Fruit fly (Drosophila melanogaster) whole organism, embryonic: Measurements from ENCODE around the gene CG43925.

Experiments used
- Abd-B ChIP-seq: fragments of 200-800 bp; sonication (Bioruptor generic); optimal IDR thresholded peaks from 2 replicates; lab custom pipeline; 2018; ENCODE audit warnings: missing biosample characterization, mild to moderate bottlenecking, missing genetic modification characterization, moderate library complexity
- Adf1 ChIP-seq: fragments of 200-800 bp; sonication (Bioruptor generic); IDR thresholded peaks from 2 replicates; pipeline ENCODE4 v1.3.6; 2022; ENCODE audit warnings: missing biosample characterization, missing genetic modification characterization
- B-H1 ChIP-seq: fragments of 200-800 bp; sonication (Bioruptor generic); IDR thresholded peaks from 3 replicates; pipeline ENCODE4 v1.3.6; 2022; ENCODE audit warnings: missing biosample characterization, missing genetic modification characterization
- CG10274 ChIP-seq: fragments of 200-800 bp; sonication (Bioruptor generic); optimal IDR thresholded peaks from 3 replicates; lab custom pipeline; 2017; ENCODE audit warnings: missing biosample characterization, mild to moderate bottlenecking, missing genetic modification characterization
- CG10366 ChIP-seq: fragments of 200-800 bp; sonication (Bioruptor generic); IDR thresholded peaks from 2 replicates; pipeline ENCODE4 v1.3.6; 2022; ENCODE audit warnings: missing biosample characterization, missing genetic modification characterization
- CG11504 ChIP-seq: fragments of 200-800 bp; sonication (Bioruptor generic); optimal IDR thresholded peaks from 3 replicates; lab custom pipeline; 2019; ENCODE audit warnings: missing biosample characterization, mild to moderate bottlenecking, missing genetic modification characterization, moderate library complexity
- CG11696 ChIP-seq: fragments of 200-800 bp; sonication (Bioruptor generic); IDR thresholded peaks from 2 replicates; pipeline ENCODE4 v1.3.6; 2022; ENCODE audit warnings: missing biosample characterization, missing genetic modification characterization
- CG12219 ChIP-seq: fragments of 200-800 bp; sonication (Bioruptor generic); optimal IDR thresholded peaks from 3 replicates; lab custom pipeline; 2018; ENCODE audit warnings: missing biosample characterization, mild to moderate bottlenecking, missing genetic modification characterization
- CG13287 ChIP-seq: fragments of 200-800 bp; sonication (Bioruptor generic); IDR thresholded peaks from 2 replicates; pipeline ENCODE4 v1.3.6; 2022; ENCODE audit warnings: missing biosample characterization, missing genetic modification characterization; ENCODE audit not compliant: partially characterized antibody
- CG14667 ChIP-seq: fragments of 200-800 bp; sonication (Bioruptor generic); IDR thresholded peaks from 2 replicates; pipeline ENCODE4 v1.3.6; 2022; ENCODE audit warnings: missing biosample characterization, missing genetic modification characterization
- CG14965 ChIP-seq: fragments of 200-800 bp; sonication (Bioruptor generic); optimal IDR thresholded peaks from 2 replicates; lab custom pipeline; 2016; ENCODE audit warnings: missing biosample characterization, missing genetic modification characterization, borderline replicate concordance
- CG15269 ChIP-seq: fragments of 200-800 bp; sonication (Bioruptor generic); optimal IDR thresholded peaks from 2 replicates; lab custom pipeline; 2018; ENCODE audit warnings: missing biosample characterization, mild to moderate bottlenecking, missing genetic modification characterization, moderate library complexity
- CG16863 ChIP-seq: fragments of 200-800 bp; sonication (Bioruptor generic); optimal IDR thresholded peaks from 3 replicates; lab custom pipeline; 2016; ENCODE audit warnings: missing biosample characterization, missing genetic modification characterization
- CG18011 ChIP-seq: fragments of 200-800 bp; sonication (Bioruptor generic); optimal IDR thresholded peaks from 2 replicates; lab custom pipeline; 2017; ENCODE audit warnings: missing biosample characterization, missing genetic modification characterization, mild to moderate bottlenecking, moderate library complexity, missing genotype
- CG2116 ChIP-seq: fragments of 200-800 bp; sonication (Bioruptor generic); optimal IDR thresholded peaks from 3 replicates; lab custom pipeline; 2018; ENCODE audit warnings: missing biosample characterization, mild to moderate bottlenecking, missing genetic modification characterization
- CG3407 ChIP-seq: fragments of 200-800 bp; sonication (Bioruptor generic); optimal IDR thresholded peaks from 2 replicates; lab custom pipeline; 2018; ENCODE audit warnings: missing biosample characterization, mild to moderate bottlenecking, missing genetic modification characterization
- CG7271 ChIP-seq: fragments of 200-800 bp; sonication (Bioruptor generic); optimal IDR thresholded peaks from 2 replicates; lab custom pipeline; 2018; ENCODE audit warnings: missing biosample characterization, mild to moderate bottlenecking, missing genetic modification characterization, moderate library complexity
- CG8089 ChIP-seq: fragments of 200-800 bp; sonication (Bioruptor generic); optimal IDR thresholded peaks from 3 replicates; lab custom pipeline; 2016; ENCODE audit warnings: missing biosample characterization, missing genetic modification characterization
- CG8290 ChIP-seq, 3 experiments: fragments of 200-800 bp; sonication (Bioruptor generic); optimal IDR thresholded peaks; 2 replicates each; lab custom pipeline; 2016 to 2019; ENCODE audit warnings: missing biosample characterization in 3 of 3, missing genetic modification characterization in 3 of 3, mild to moderate bottlenecking in 2 of 3, moderate library complexity in 1 of 3
- CG8478 ChIP-seq: fragments of >200 bp; optimal IDR thresholded peaks from 2 replicates; lab custom pipeline; 2018
- CG9817 ChIP-seq: fragments of 200-800 bp; sonication (Bioruptor generic); optimal IDR thresholded peaks from 2 replicates; lab custom pipeline; 2018; ENCODE audit warnings: missing biosample characterization, mild to moderate bottlenecking, missing genetic modification characterization, moderate library complexity
- Chrac-16 ChIP-seq: fragments of 200-800 bp; sonication (Bioruptor generic); optimal IDR thresholded peaks from 3 replicates; lab custom pipeline; 2016; ENCODE audit warnings: missing biosample characterization, missing genetic modification characterization
- HLH54F ChIP-seq: fragments of 200-800 bp; sonication (Bioruptor generic); optimal IDR thresholded peaks from 3 replicates; lab custom pipeline; 2016; ENCODE audit warnings: missing biosample characterization, missing genetic modification characterization
- HmgZ ChIP-seq: fragments of 200-800 bp; sonication (Bioruptor generic); optimal IDR thresholded peaks from 2 replicates; lab custom pipeline; 2018; ENCODE audit warnings: missing biosample characterization, mild to moderate bottlenecking, missing genetic modification characterization
- Hmx ChIP-seq: fragments of 200-800 bp; sonication (Bioruptor generic); optimal IDR thresholded peaks from 2 replicates; lab custom pipeline; 2016; ENCODE audit warnings: missing biosample characterization, missing genetic modification characterization
- Hr3 ChIP-seq: fragments of 200-800 bp; sonication (Bioruptor generic); optimal IDR thresholded peaks from 3 replicates; lab custom pipeline; 2016; ENCODE audit warnings: missing biosample characterization, missing genetic modification characterization
- Jarid2 ChIP-seq: fragments of 200-800 bp; sonication (Bioruptor generic); optimal IDR thresholded peaks from 3 replicates; lab custom pipeline; 2017; ENCODE audit warnings: mild to moderate bottlenecking, missing biosample characterization, missing genetic modification reagents, missing genetic modification characterization
- Max ChIP-seq: fragments of 200-800 bp; sonication (Bioruptor generic); optimal IDR thresholded peaks from 2 replicates; lab custom pipeline; 2016; ENCODE audit warnings: missing biosample characterization, mild to moderate bottlenecking, missing genetic modification characterization
- ab ChIP-seq: fragments of 200-800 bp; sonication (Bioruptor generic); optimal IDR thresholded peaks from 2 replicates; lab custom pipeline; 2016; ENCODE audit warnings: missing biosample characterization, missing genetic modification characterization
- ash1 ChIP-seq: fragments of 200-800 bp; sonication (Bioruptor generic); optimal IDR thresholded peaks from 2 replicates; lab custom pipeline; 2018; ENCODE audit warnings: missing biosample characterization, mild to moderate bottlenecking, missing genetic modification characterization
- bbx ChIP-seq: fragments of 200-800 bp; sonication (Bioruptor generic); IDR thresholded peaks from 2 replicates; pipeline ENCODE4 v1.3.6; 2022; ENCODE audit warnings: missing biosample characterization, missing genetic modification characterization; ENCODE audit not compliant: partially characterized antibody
- br ChIP-seq: fragments of >200 bp; optimal IDR thresholded peaks from 2 replicates; lab custom pipeline; 2017
- cas ChIP-seq: fragments of 200-800 bp; sonication (Bioruptor generic); IDR thresholded peaks from 2 replicates; pipeline ENCODE4 v1.3.6; 2022; ENCODE audit warnings: missing biosample characterization, missing genetic modification characterization
- crc ChIP-seq: fragments of 200-800 bp; sonication (Bioruptor generic); optimal IDR thresholded peaks from 2 replicates; lab custom pipeline; 2016; ENCODE audit warnings: missing biosample characterization, missing genetic modification characterization
- dmrt99B ChIP-seq: fragments of 200-800 bp; sonication (Bioruptor generic); optimal IDR thresholded peaks from 2 replicates; lab custom pipeline; 2018; ENCODE audit warnings: missing biosample characterization, mild to moderate bottlenecking, missing genetic modification characterization, moderate library complexity
- emc ChIP-seq: fragments of 200-800 bp; sonication (Bioruptor generic); optimal IDR thresholded peaks from 2 replicates; lab custom pipeline; 2016; ENCODE audit warnings: missing biosample characterization, missing genetic modification characterization
- hbn ChIP-seq: fragments of 200-800 bp; sonication (Bioruptor generic); IDR thresholded peaks from 2 replicates; pipeline ENCODE4 v1.3.6; 2022; ENCODE audit warnings: missing biosample characterization, missing genetic modification characterization; ENCODE audit not compliant: partially characterized antibody
- lab ChIP-seq: fragments of 200-800 bp; sonication (Bioruptor generic); optimal IDR thresholded peaks from 3 replicates; lab custom pipeline; 2017; ENCODE audit warnings: missing biosample characterization, missing genetic modification characterization, mild to moderate bottlenecking, moderate library complexity, missing genetic modification reagents
- maf-S ChIP-seq: fragments of 200-800 bp; sonication (Bioruptor generic); optimal IDR thresholded peaks from 2 replicates; lab custom pipeline; 2016; ENCODE audit warnings: missing biosample characterization, missing genetic modification characterization
- onecut ChIP-seq: fragments of 200-800 bp; sonication (Bioruptor generic); IDR thresholded peaks from 2 replicates; pipeline ENCODE4 v1.3.6; 2022; ENCODE audit warnings: missing biosample characterization, missing genetic modification characterization
- pho ChIP-seq: fragments of 200-800 bp; sonication (Bioruptor generic); optimal IDR thresholded peaks from 2 replicates; lab custom pipeline; 2016; ENCODE audit warnings: missing biosample characterization, missing genetic modification characterization
- pum ChIP-seq: fragments of 200-800 bp; sonication (Bioruptor generic); optimal IDR thresholded peaks from 2 replicates; lab custom pipeline; 2016; ENCODE audit warnings: missing biosample characterization, missing genetic modification characterization
- ranshi ChIP-seq: fragments of 200-800 bp; sonication (Bioruptor generic); IDR thresholded peaks from 2 replicates; pipeline ENCODE4 v1.3.6; 2022; ENCODE audit warnings: missing biosample characterization, missing genetic modification characterization
- sqz ChIP-seq: fragments of 200-800 bp; sonication (Bioruptor generic); optimal IDR thresholded peaks from 3 replicates; lab custom pipeline; 2018; ENCODE audit warnings: missing biosample characterization, mild to moderate bottlenecking, missing genetic modification characterization
- sug ChIP-seq: fragments of 200-800 bp; optimal IDR thresholded peaks from 2 replicates; lab custom pipeline; 2019; ENCODE audit warnings: missing biosample characterization, mild to moderate bottlenecking, missing genetic modification characterization, moderate library complexity
- tll ChIP-seq, 2 experiments: fragments of 200-800 bp in 1 of 2; fragments of >200 bp in 1 of 2; sonication (Bioruptor generic) in 1 of 2; optimal IDR thresholded peaks; 2 replicates each; lab custom pipeline; 2017 to 2019; ENCODE audit warnings: missing biosample characterization in 2 of 2, missing genetic modification characterization in 2 of 2, mild to moderate bottlenecking in 1 of 2, moderate library complexity in 1 of 2
- unc-4 ChIP-seq: fragments of 200-800 bp; sonication (Bioruptor generic); IDR thresholded peaks from 2 replicates; pipeline ENCODE4 v1.3.6; 2022; ENCODE audit warnings: missing biosample characterization, missing genetic modification characterization; ENCODE audit not compliant: partially characterized antibody
- z ChIP-seq: fragments of 200-800 bp; sonication (Bioruptor generic); IDR thresholded peaks from 3 replicates; pipeline ENCODE4 v1.3.6; 2022; ENCODE audit warnings: missing biosample characterization, missing genetic modification characterization
- zen ChIP-seq: fragments of 200-800 bp; sonication (Bioruptor generic); optimal IDR thresholded peaks from 3 replicates; lab custom pipeline; 2018; ENCODE audit warnings: missing biosample characterization, mild to moderate bottlenecking, missing genetic modification characterization, moderate library complexity

The CG43925 gene

dm6 chr2L:13219281-13220092, 43.3 kb downstream of the CG43925 start, which contains the start of the genes CG9426 and mRF1 (continued):
- TF ChIP-seq cas (GFP tag; lab: Robert Waterston, UW) (no peak), CG15269 (tag; lab: Kevin White, UChicago) (no peak), maf-S (GFP tag; lab: Kevin White, UChicago) (no peak), CG16863 (GFP tag; lab: Kevin White, UChicago) (no peak), pum (GFP tag; lab: Kevin White, UChicago) (no peak), unc-4 (GFP tag; lab: Robert Waterston, UW) (peak; percentile 98), emc (GFP tag; lab: Kevin White, UChicago) (no peak), Hmx (GFP tag; lab: Kevin White, UChicago) (no peak), CG14965 (GFP tag; lab: Kevin White, UChicago) (no peak), CG8290 (GFP tag; optimal IDR thresholded peaks at IDR 0.05; lab: Kevin White, UChicago) (no peak), CG8290 (tag; optimal IDR thresholded peaks at IDR 0.05; lab: Kevin White, UChicago) (no peak), Abd-B (GFP tag; lab: Kevin White, UChicago) (no peak), CG7271 (tag; lab: Kevin White, UChicago) (no peak), Chrac-16 (GFP tag; lab: Kevin White, UChicago) (no peak), CG13287 (peak; percentile 99), ash1 (no peak), onecut (GFP tag; lab: Robert Waterston, UW) (no peak), z (no peak), CG14667 (no peak), ab (GFP tag; lab: Kevin White, UChicago) (no peak), bbx (GFP tag; lab: Robert Waterston, UW) (peak; percentile 97), Max (no peak), HLH54F (GFP tag; lab: Kevin White, UChicago) (no peak), CG10366 (GFP tag; lab: Robert Waterston, UW) (no peak), HmgZ (tag; lab: Kevin White, UChicago) (peak; percentile 37), sug (tag; lab: Kevin White, UChicago) (peak; percentile 50), dmrt99B (no peak), B-H1 (GFP tag; lab: Robert Waterston, UW) (no peak), CG11696 (GFP tag; lab: Robert Waterston, UW) (no peak), Jarid2 (GFP tag; lab: Kevin White, UChicago) (peak; percentile 7), CG11504 (tag; lab: Kevin White, UChicago) (peak; percentile 63), CG18011 (peak; percentile 13), CG9817 (tag; lab: Kevin White, UChicago) (no peak), br (lab: Kevin White, UChicago) (no peak), zen (tag; lab: Kevin White, UChicago) (no peak), CG12219 (no peak), CG8089 (GFP tag; lab: Kevin White, UChicago) (no peak), CG10274 (no peak), sqz (GFP tag; lab: Kevin White, UChicago) (no peak), crc (GFP tag; lab: Kevin White, UChicago) (no peak), Hr3 (no peak), CG3407 (GFP tag; lab: Kevin White, UChicago) (no peak), tll (GFP tag; optimal IDR thresholded peaks at IDR 0.05; lab: Kevin White, UChicago) (peak in 1 of 2 experiments; percentile 67), Adf1 (GFP tag; lab: Robert Waterston, UW) (no peak), lab (GFP tag; lab: Kevin White, UChicago) (no peak), hbn (GFP tag; lab: Robert Waterston, UW) (peak; percentile 95), pho (peak; percentile 30), CG2116 (peak; percentile 92), CG8478 (no peak), ranshi (no peak)
